Worm (Caenorhabditis elegans): Measurements from ENCODE around the gene T07E3.3.

ce11 chrIII:6912381-6912780 lies 8.7 kb downstream of the T07E3.3 start, which contains the start of gene pdf-1:
- no peak for TF ChIP-seq ceh-13 (GFP tag; optimal IDR thresholded peaks at IDR 0.05)
- TF ChIP-seq flt-1 (GFP tag; IDR thresholded peaks at IDR 0.05) = no peak
- no peak for TF ChIP-seq sea-1 (GFP tag; conservative IDR thresholded peaks at IDR 0.05)
- no peak for TF ChIP-seq ama-1 (optimal IDR thresholded peaks at IDR 0.05)
- no peak for TF ChIP-seq B0310.2 (tag; optimal IDR thresholded peaks at IDR 0.05)
- TF ChIP-seq pes-1 (GFP tag; IDR thresholded peaks at IDR 0.05) = no peak
- no peak for TF ChIP-seq tra-4 (tag; optimal IDR thresholded peaks at IDR 0.05)
- no peak for TF ChIP-seq hmbx-1 (tag; optimal IDR thresholded peaks at IDR 0.05)
- TF ChIP-seq hmg-4 (GFP tag; optimal IDR thresholded peaks at IDR 0.05) = no peak
- no peak for TF ChIP-seq F13C5.2 (tag; optimal IDR thresholded peaks at IDR 0.05)
- TF ChIP-seq tbx-37 (GFP tag; conservative IDR thresholded peaks at IDR 0.05) = no peak
- TF ChIP-seq aly-1 (tag; optimal IDR thresholded peaks at IDR 0.05) = no peak
- no peak for TF ChIP-seq hnd-1 (tag; optimal IDR thresholded peaks at IDR 0.05)
